Worm (Caenorhabditis elegans) whole organism, L3 larva: ENCODE data around the gene F59B10.6.

ENCODE experiments used
- R02D3.7 ChIP-seq: fragments of 150-350 bp; optimal IDR thresholded peaks from 2 replicates; lab custom pipeline; 2014; ENCODE audit warnings: missing biosample characterization, missing genetic modification characterization
- ZK546.5 ChIP-seq: sonication (generic microtip); optimal IDR thresholded peaks from 2 replicates; lab custom pipeline; 2017; ENCODE audit warnings: missing biosample characterization, missing genetic modification characterization
- ceh-9 ChIP-seq: sonication (generic microtip); optimal IDR thresholded peaks from 2 replicates; lab custom pipeline; 2018; ENCODE audit warnings: missing biosample characterization, missing genetic modification characterization
- egl-27 ChIP-seq: sonication (generic microtip); optimal IDR thresholded peaks from 4 replicates; lab custom pipeline; 2017; ENCODE audit warnings: missing biosample characterization, missing genetic modification reagents, missing genetic modification characterization
- eor-1 ChIP-seq, 2 experiments: fragments of 150-350 bp; optimal IDR thresholded peaks; 2 replicates each; lab custom pipeline; 2014 to 2018; ENCODE audit warnings: missing biosample characterization in 2 of 2, missing genetic modification characterization in 2 of 2
- lin-15B ChIP-seq: fragments of 150-350 bp; optimal IDR thresholded peaks from 2 replicates; lab custom pipeline; 2014; ENCODE audit warnings: missing biosample characterization, missing genetic modification characterization
- lin-39 ChIP-seq: fragments of 150-350 bp; optimal IDR thresholded peaks from 2 replicates; lab custom pipeline; 2018; ENCODE audit warnings: missing biosample characterization, missing genetic modification reagents, missing genetic modification characterization
- nhr-11 ChIP-seq: fragments of 150-350 bp; optimal IDR thresholded peaks from 2 replicates; lab custom pipeline; 2014; ENCODE audit warnings: missing biosample characterization, missing genetic modification characterization
- nhr-28 ChIP-seq: fragments of 150-350 bp; optimal IDR thresholded peaks from 2 replicates; lab custom pipeline; 2014; ENCODE audit warnings: missing biosample characterization, missing genetic modification characterization
- nhr-76 ChIP-seq: fragments of 150-350 bp; sonication (generic microtip); optimal IDR thresholded peaks from 5 replicates; lab custom pipeline; 2014; ENCODE audit warnings: missing biosample characterization, missing genetic modification characterization
- sea-2 ChIP-seq: fragments of 150-350 bp; sonication (generic microtip); optimal IDR thresholded peaks from 4 replicates; lab custom pipeline; 2014; ENCODE audit warnings: missing biosample characterization, missing genetic modification reagents, missing genetic modification characterization
- unc-62 ChIP-seq: fragments of 150-350 bp; sonication (generic microtip); optimal IDR thresholded peaks from 4 replicates; lab custom pipeline; 2014; ENCODE audit warnings: missing biosample characterization, missing genetic modification reagents, missing genetic modification characterization
- zag-1 ChIP-seq: fragments of 150-350 bp; optimal IDR thresholded peaks from 2 replicates; lab custom pipeline; 2014; ENCODE audit warnings: missing biosample characterization, missing genetic modification characterization

ce11 chrII:10553377-10554045 is 29.2 kb upstream of the F59B10.6 start:
- TF ChIP-seq nhr-28 (tag; lab: Kevin White, UChicago) (no peak), zag-1 (tag; lab: Kevin White, UChicago) (no peak), eor-1 (tag; optimal IDR thresholded peaks at IDR 0.05; lab: Kevin White, UChicago) (no peak), lin-39 (tag; lab: Kevin White, UChicago) (no peak), egl-27 (tag; lab: Kevin White, UChicago) (no peak), nhr-11 (tag; lab: Kevin White, UChicago) (no peak), R02D3.7 (tag; lab: Kevin White, UChicago) (no peak), unc-62 (GFP tag; lab: Kevin White, UChicago) (no peak), lin-15B (tag; lab: Kevin White, UChicago) (no peak), ZK546.5 (no peak), nhr-76 (tag; lab: Kevin White, UChicago) (no peak), ceh-9 (tag; lab: Kevin White, UChicago) (no peak), sea-2 (no peak)
